Worm (Caenorhabditis elegans) whole organism, mixed stage, embryonic: Measurements from ENCODE around the gene sre-2.

Experiments used
- blmp-1 ChIP-seq: fragments of 150-350 bp; optimal IDR thresholded peaks from 2 replicates; lab custom pipeline; 2014; ENCODE audit warnings: missing biosample characterization, missing genetic modification characterization
- elt-3 ChIP-seq: fragments of 150-350 bp; optimal IDR thresholded peaks from 2 replicates; lab custom pipeline; 2014; ENCODE audit warnings: missing biosample characterization, missing genetic modification characterization
- mep-1 ChIP-seq: fragments of 150-350 bp; optimal IDR thresholded peaks from 2 replicates; lab custom pipeline; 2017; ENCODE audit warnings: missing biosample characterization, missing genetic modification reagents, missing genetic modification characterization, inconsistent platforms
- nhr-237 ChIP-seq: fragments of 150-350 bp; optimal IDR thresholded peaks from 2 replicates; lab custom pipeline; 2014; ENCODE audit warnings: missing biosample characterization, missing genetic modification characterization
- nhr-76 ChIP-seq: sonication (generic microtip); optimal IDR thresholded peaks from 2 replicates; lab custom pipeline; 2017; ENCODE audit warnings: missing biosample characterization, missing genetic modification characterization
- snpc-4 ChIP-seq: fragments of 150-350 bp; optimal IDR thresholded peaks from 2 replicates; lab custom pipeline; 2014; ENCODE audit warnings: missing biosample characterization, missing genetic modification characterization
- tbx-8 ChIP-seq: fragments of 200-800 bp; sonication (Bioruptor generic); optimal IDR thresholded peaks from 2 replicates; lab custom pipeline; 2018; ENCODE audit warnings: mild to moderate bottlenecking, missing genetic modification characterization, moderate library complexity, missing compliant biosample characterization
- ztf-11 ChIP-seq: fragments of 150-350 bp; optimal IDR thresholded peaks from 2 replicates; lab custom pipeline; 2014; ENCODE audit warnings: missing biosample characterization, missing genetic modification characterization

DNA sequence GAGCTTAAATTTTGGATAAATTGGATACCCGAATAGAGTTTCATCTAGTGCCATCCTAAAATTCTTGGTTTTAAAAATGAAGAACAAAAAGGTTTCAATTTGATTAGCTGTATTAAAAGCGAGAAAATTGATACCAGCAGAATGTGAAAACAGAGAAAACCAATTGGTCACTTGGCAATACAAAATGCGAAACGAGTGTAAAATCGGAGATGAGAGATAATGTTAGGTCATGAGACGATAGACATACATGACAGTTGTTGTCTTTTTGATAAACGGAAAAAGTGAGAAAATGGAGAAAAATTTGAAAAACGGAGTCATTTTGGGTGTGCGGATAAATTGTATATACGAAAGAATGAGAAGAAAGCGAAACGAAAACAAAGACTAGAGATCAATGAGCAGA, 3.1 kb upstream of the sre-2 start, which contains the start of gene sfxn-5:
- no peak for TF ChIP-seq elt-3 (tag; lab: Kevin White, UChicago)
- TF ChIP-seq nhr-237 (tag; lab: Kevin White, UChicago), result no peak
- TF ChIP-seq mep-1 (tag; lab: Kevin White, UChicago), result no peak
- no peak for TF ChIP-seq ztf-11 (tag; lab: Kevin White, UChicago)
- TF ChIP-seq snpc-4 (tag; lab: Kevin White, UChicago), result no peak
- TF ChIP-seq tbx-8, result no peak
- no peak for TF ChIP-seq nhr-76 (tag; lab: Kevin White, UChicago)
- TF ChIP-seq blmp-1 (tag; lab: Kevin White, UChicago), result no peak
